Worm (Caenorhabditis elegans) whole organism, L3 larva: ENCODE results near the gene Y105C5A.8.
"Not testable (repeated sequence)": the region's sequence is repeated elsewhere in the genome, so short reads cannot be mapped to it uniquely, and the experiment has no call there.

Experiments
- egl-27 ChIP-seq: sonication (generic microtip); optimal IDR thresholded peaks from 4 replicates; lab custom pipeline; 2017; ENCODE audit warnings: missing biosample characterization, missing genetic modification reagents, missing genetic modification characterization
- mdl-1 ChIP-seq: fragments of 150-350 bp; optimal IDR thresholded peaks from 2 replicates; lab custom pipeline; 2014; ENCODE audit warnings: missing biosample characterization, missing genetic modification characterization
- nhr-76 ChIP-seq: fragments of 150-350 bp; sonication (generic microtip); optimal IDR thresholded peaks from 5 replicates; lab custom pipeline; 2014; ENCODE audit warnings: missing biosample characterization, missing genetic modification characterization
- nhr-77 ChIP-seq: fragments of 150-350 bp; optimal IDR thresholded peaks from 2 replicates; lab custom pipeline; 2014; ENCODE audit warnings: missing biosample characterization, missing genetic modification characterization
- skn-1 ChIP-seq: fragments of 150-350 bp; optimal IDR thresholded peaks from 2 replicates; lab custom pipeline; 2014; ENCODE audit warnings: missing biosample characterization, missing genetic modification characterization

DNA sequence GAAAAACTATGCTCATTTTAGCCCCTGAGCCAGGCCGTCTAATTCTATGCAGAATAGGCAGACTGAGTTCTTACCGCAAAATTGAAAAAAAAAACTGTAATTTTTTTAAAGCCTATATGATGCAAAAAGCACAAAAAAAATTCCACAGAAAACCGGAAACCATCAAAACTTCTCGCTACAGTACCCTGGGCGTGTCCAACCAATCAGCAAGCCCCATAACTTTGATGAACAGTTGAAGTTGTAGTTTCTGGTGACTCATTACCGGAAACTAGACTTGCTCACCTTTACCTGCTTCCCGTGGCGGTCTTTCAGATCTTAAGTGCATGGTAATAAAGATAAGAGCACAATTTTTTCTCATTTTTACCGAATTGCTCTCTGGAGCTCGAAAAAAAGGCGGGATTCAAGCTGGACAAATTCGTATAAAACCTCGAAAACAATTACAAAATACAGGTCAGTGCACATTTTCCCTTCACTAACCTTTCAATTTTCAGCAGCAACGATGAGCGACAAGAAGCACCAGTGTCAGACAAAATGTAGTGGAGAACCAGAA is 17.4 kb upstream of the Y105C5A.8 start, which contains the start of gene Y105C5A.1274:
- not testable (repeated sequence) for TF ChIP-seq skn-1 (tag; lab: Kevin White, UChicago); egl-27; nhr-76 (tag; lab: Kevin White, UChicago); nhr-77; mdl-1 (tag; lab: Kevin White, UChicago)
